Worm (Caenorhabditis elegans): ENCODE data around the gene snpc-3.1.
A peak's percentile ranks its signal among the peaks of the same experiment; 100 is the strongest.

The snpc-3.1 gene

ce11 chrIV:5469739-5470138, 16.3 kb downstream of the snpc-3.1 start, which contains the start of gene rme-2:
Gene rme-2, plus strand, starts transcription at chrIV:5470026.
- TF ChIP-seq Y53F4B.3 (GFP tag; IDR thresholded peaks at IDR 0.05) = no peak
- TF ChIP-seq F57A8.1 (GFP tag; optimal IDR thresholded peaks at IDR 0.05) = no peak
- TF ChIP-seq rpc-1 (optimal IDR thresholded peaks at IDR 0.05) = no peak
- TF ChIP-seq rpc-1 (tag; optimal IDR thresholded peaks at IDR 0.05) = no peak
- peak; percentile 76 for TF ChIP-seq unc-130 (GFP tag; optimal IDR thresholded peaks at IDR 0.05)
- TF ChIP-seq Y95B8A.8 (GFP tag; IDR thresholded peaks at IDR 0.05) = peak; percentile 69; the same call in 1 of the 2 replicates
- TF ChIP-seq let-607 (tag; optimal IDR thresholded peaks at IDR 0.05) = no peak
- TF ChIP-seq nhr-120 (GFP tag; IDR thresholded peaks at IDR 0.05) = no peak
- TF ChIP-seq ZK185.1 (tag; optimal IDR thresholded peaks at IDR 0.05; ENCODE audit: poor library complexity, severe bottlenecking) = no peak
- no peak for TF ChIP-seq ets-4 (GFP tag; optimal IDR thresholded peaks at IDR 0.05)
- no peak for TF ChIP-seq B0035.1 (tag; optimal IDR thresholded peaks at IDR 0.05)
- no peak for TF ChIP-seq zfh-2 (GFP tag; conservative IDR thresholded peaks at IDR 0.05)
- no peak for TF ChIP-seq ztf-6 (GFP tag; IDR thresholded peaks at IDR 0.05)
- no peak for TF ChIP-seq athp-1 (tag; optimal IDR thresholded peaks at IDR 0.05)
- peak; percentile 49; the same call in 1 of the 2 replicates for TF ChIP-seq attf-3 (GFP tag; conservative IDR thresholded peaks at IDR 0.05)
- no peak for TF ChIP-seq nhr-27 (tag; optimal IDR thresholded peaks at IDR 0.05)
- TF ChIP-seq nfya-2 (GFP tag; IDR thresholded peaks at IDR 0.05) = no peak
- TF ChIP-seq ztf-18 (tag; optimal IDR thresholded peaks at IDR 0.05) = peak; percentile 45
- no peak for TF ChIP-seq lin-26 (GFP tag; IDR thresholded peaks at IDR 0.05)
- TF ChIP-seq mes-4 (tag; optimal IDR thresholded peaks at IDR 0.05) = no peak
- TF ChIP-seq B0261.1 (tag; optimal IDR thresholded peaks at IDR 0.05) = no peak
- TF ChIP-seq ceh-27 (GFP tag; optimal IDR thresholded peaks at IDR 0.05) = no peak
- peak; percentile 97 for TF ChIP-seq F33H1.4 (GFP tag; IDR thresholded peaks at IDR 0.05)
- TF ChIP-seq zim-3 (tag; optimal IDR thresholded peaks at IDR 0.05) = no peak
- 0 out of 2 replicates have a peak, but pooled peaks have one; percentile 12 for TF ChIP-seq pbrm-1 (GFP tag; IDR thresholded peaks at IDR 0.05)
- TF ChIP-seq ztf-25 (GFP tag; IDR thresholded peaks at IDR 0.05) = no peak
- no peak for TF ChIP-seq ztf-22 (GFP tag; optimal IDR thresholded peaks at IDR 0.05)
- TF ChIP-seq tlf-1 (GFP tag; optimal IDR thresholded peaks at IDR 0.05) = peak; percentile 88
- TF ChIP-seq akir-1 (GFP tag; optimal IDR thresholded peaks at IDR 0.05) = no peak
- peak; percentile 83 for TF ChIP-seq attf-6 (GFP tag; IDR thresholded peaks at IDR 0.05)
- TF ChIP-seq Y79H2A.3 (GFP tag; conservative IDR thresholded peaks at IDR 0.05) = no peak
- peak; percentile 82 for TF ChIP-seq C17E4.6 (GFP tag; IDR thresholded peaks at IDR 0.05)
- no peak for TF ChIP-seq mxl-1 (tag; optimal IDR thresholded peaks at IDR 0.05)
- TF ChIP-seq hmg-1.2 (GFP tag; IDR thresholded peaks at IDR 0.05) = peak; percentile 62
- no peak for TF ChIP-seq nhr-90 (tag; optimal IDR thresholded peaks at IDR 0.05)
- 0 out of 2 replicates have a peak, but pooled peaks have one; percentile 36 for TF ChIP-seq ztf-28 (GFP tag; IDR thresholded peaks at IDR 0.05)
- no peak for TF ChIP-seq F52B5.7 (tag; optimal IDR thresholded peaks at IDR 0.05)
- TF ChIP-seq tbp1 (GFP tag; optimal IDR thresholded peaks at IDR 0.05) = peak; percentile 67
- TF ChIP-seq attf-5 (GFP tag; optimal IDR thresholded peaks at IDR 0.05) = no peak
- peak; percentile 97 for TF ChIP-seq lsl-1 (GFP tag; optimal IDR thresholded peaks at IDR 0.05)
- no peak for TF ChIP-seq atf-7 (tag; optimal IDR thresholded peaks at IDR 0.05)
- TF ChIP-seq T26A5.8 (tag; optimal IDR thresholded peaks at IDR 0.05) = no peak
- TF ChIP-seq die-1 (tag; optimal IDR thresholded peaks at IDR 0.05) = no peak
- no peak for TF ChIP-seq sptf-2 (GFP tag; optimal IDR thresholded peaks at IDR 0.05)
- TF ChIP-seq Y53G8AR.9 (GFP tag; conservative IDR thresholded peaks at IDR 0.05) = 0 out of 2 replicates have a peak, but pooled peaks have one; percentile 64
- peak; percentile 86 for TF ChIP-seq dox-1 (GFP tag; IDR thresholded peaks at IDR 0.05)
- no peak for TF ChIP-seq fkh-3 (tag; optimal IDR thresholded peaks at IDR 0.05)
- no peak for TF ChIP-seq Y56A3A.18 (GFP tag; IDR thresholded peaks at IDR 0.05)
- no peak for TF ChIP-seq repo-1 (tag; optimal IDR thresholded peaks at IDR 0.05)
- no peak for TF ChIP-seq F57C9.4 (tag; optimal IDR thresholded peaks at IDR 0.05)
